Fruit fly (Drosophila melanogaster): ENCODE results near the gene GatA.
A peak's percentile ranks its signal among the peaks of the same experiment; 100 is the strongest.

The GatA gene

dm6 chr3R:19010923-19011322 lies 17.7 kb downstream of the GatA start (continued):
- TF ChIP-seq bbx (GFP tag; IDR thresholded peaks at IDR 0.05; ENCODE audit: partially characterized antibody) = no peak
- no peak for TF ChIP-seq ab (GFP tag; optimal IDR thresholded peaks at IDR 0.05)
- peak; percentile 46 for TF ChIP-seq gem (tag; optimal IDR thresholded peaks at IDR 0.05)
- no peak for TF ChIP-seq CG13624 (GFP tag; optimal IDR thresholded peaks at IDR 0.05)
- TF ChIP-seq eyg (GFP tag; optimal IDR thresholded peaks at IDR 0.05) = peak; percentile 26
- TF ChIP-seq fd3F (GFP tag; optimal IDR thresholded peaks at IDR 0.05) = peak; percentile 60
- peak; percentile 42 for TF ChIP-seq lab (GFP tag; optimal IDR thresholded peaks at IDR 0.05)
- no peak for TF ChIP-seq sug (tag; optimal IDR thresholded peaks at IDR 0.05)
- peak; percentile 41; the same call in 1 of the 3 replicates for TF ChIP-seq CG11695 (GFP tag; IDR thresholded peaks at IDR 0.05)
- TF ChIP-seq run (tag; optimal IDR thresholded peaks at IDR 0.05) = no peak
- TF ChIP-seq CG2678 (tag; optimal IDR thresholded peaks at IDR 0.05) = peak; percentile 56
- no peak for TF ChIP-seq CG8944 (GFP tag; optimal IDR thresholded peaks at IDR 0.05)
- TF ChIP-seq hbn (GFP tag; IDR thresholded peaks at IDR 0.05; ENCODE audit: partially characterized antibody) = no peak
- TF ChIP-seq nau (GFP tag; optimal IDR thresholded peaks at IDR 0.05) = no peak
- TF ChIP-seq caup (GFP tag; optimal IDR thresholded peaks at IDR 0.05; ENCODE audit: severe bottlenecking) = peak; percentile 45
- TF ChIP-seq CG13123 (GFP tag; optimal IDR thresholded peaks at IDR 0.05) = no peak
- TF ChIP-seq ac (GFP tag; optimal IDR thresholded peaks at IDR 0.05) = peak; percentile 5
- no peak for TF ChIP-seq CG6175 (GFP tag; IDR thresholded peaks at IDR 0.05)
- TF ChIP-seq Dref (GFP tag; IDR thresholded peaks at IDR 0.05) = no peak
- no peak for TF ChIP-seq tin (GFP tag; optimal IDR thresholded peaks at IDR 0.05)
- no peak for TF ChIP-seq CG16779 (GFP tag; IDR thresholded peaks at IDR 0.05)
- no peak for TF ChIP-seq Hr51 (GFP tag; optimal IDR thresholded peaks at IDR 0.05)
- no peak for TF ChIP-seq abd-A (tag; optimal IDR thresholded peaks at IDR 0.05)
- peak; percentile 15 for TF ChIP-seq CG1603 (tag; optimal IDR thresholded peaks at IDR 0.05)
- TF ChIP-seq repo (GFP tag; optimal IDR thresholded peaks at IDR 0.05) = no peak
- no peak for TF ChIP-seq CG3407 (GFP tag; optimal IDR thresholded peaks at IDR 0.05)
- 0 out of 3 replicates have a peak, but pooled peaks have one; percentile 22 for TF ChIP-seq CG17361 (GFP tag; IDR thresholded peaks at IDR 0.05)
- TF ChIP-seq Spps (tag; optimal IDR thresholded peaks at IDR 0.05) = no peak
- TF ChIP-seq CG11247 (GFP tag; IDR thresholded peaks at IDR 0.05) = no peak
- TF ChIP-seq CG4707 (GFP tag; optimal IDR thresholded peaks at IDR 0.05) = no peak
- no peak for TF ChIP-seq bigmax (GFP tag; optimal IDR thresholded peaks at IDR 0.05)
- TF ChIP-seq Blimp-1 (GFP tag; optimal IDR thresholded peaks at IDR 0.05) = peak; percentile 34
- peak; percentile 23 for TF ChIP-seq CG18599 (GFP tag; optimal IDR thresholded peaks at IDR 0.05)
- peak; percentile 47 for TF ChIP-seq Fer3 (tag; optimal IDR thresholded peaks at IDR 0.05)
- TF ChIP-seq sim (GFP tag; IDR thresholded peaks at IDR 0.05) = 0 out of 2 replicates have a peak, but pooled peaks have one; percentile 38
- no peak for TF ChIP-seq ap (GFP tag; IDR thresholded peaks at IDR 0.05)
- no peak for TF ChIP-seq CG1024 (GFP tag; IDR thresholded peaks at IDR 0.05)
- peak; percentile 30 for TF ChIP-seq CG12769 (tag; optimal IDR thresholded peaks at IDR 0.05)
- peak; percentile 10 for TF ChIP-seq CG4854 (GFP tag; optimal IDR thresholded peaks at IDR 0.05)
- no peak for TF ChIP-seq nerfin-2 (GFP tag; IDR thresholded peaks at IDR 0.05; ENCODE audit: partially characterized antibody)
- peak; percentile 53 for TF ChIP-seq CG7839 (tag; optimal IDR thresholded peaks at IDR 0.05)
- TF ChIP-seq bcd (GFP tag; optimal IDR thresholded peaks at IDR 0.05) = peak; percentile 2
- TF ChIP-seq B-H2 (GFP tag; optimal IDR thresholded peaks at IDR 0.05) = no peak
- TF ChIP-seq ken (GFP tag; IDR thresholded peaks at IDR 0.05) = no peak
- TF ChIP-seq CG12219 (GFP tag; optimal IDR thresholded peaks at IDR 0.05) = no peak
- TF ChIP-seq NC2α (GFP tag; optimal IDR thresholded peaks at IDR 0.05) = no peak
- peak; percentile 59 for TF ChIP-seq CG15696 (tag; optimal IDR thresholded peaks at IDR 0.05)
- no peak for TF ChIP-seq crp (GFP tag; optimal IDR thresholded peaks at IDR 0.05)
- TF ChIP-seq CG10267 (tag; optimal IDR thresholded peaks at IDR 0.05) = no peak
- no peak for TF ChIP-seq Oli (tag; optimal IDR thresholded peaks at IDR 0.05)
